Worm (Caenorhabditis elegans) whole organism, mixed stage, embryonic: Measurements from ENCODE around the gene F32A11.1.

ENCODE experiments used
- lsy-2 ChIP-seq: fragments of 150-350 bp; optimal IDR thresholded peaks from 2 replicates; lab custom pipeline; 2014; ENCODE audit warnings: missing biosample characterization, missing genetic modification characterization
- nhr-12 ChIP-seq: fragments of 150-350 bp; optimal IDR thresholded peaks from 2 replicates; lab custom pipeline; 2014; ENCODE audit warnings: missing biosample characterization, missing genetic modification characterization
- nhr-28 ChIP-seq: fragments of 150-350 bp; optimal IDR thresholded peaks from 2 replicates; lab custom pipeline; 2014; ENCODE audit warnings: missing biosample characterization, missing genetic modification characterization
- nhr-76 ChIP-seq: sonication (generic microtip); optimal IDR thresholded peaks from 2 replicates; lab custom pipeline; 2017; ENCODE audit warnings: missing biosample characterization, missing genetic modification characterization
- pha-4 ChIP-seq: fragments of 150-350 bp; optimal IDR thresholded peaks from 2 replicates; lab custom pipeline; 2018; ENCODE audit warnings: missing biosample characterization, missing genetic modification reagents, missing genetic modification characterization
- unc-120 ChIP-seq: sonication (generic microtip); optimal IDR thresholded peaks from 2 replicates; lab custom pipeline; 2017; ENCODE audit warnings: missing genetic modification characterization, missing compliant biosample characterization; ENCODE audit not compliant: poor library complexity, severe bottlenecking

DNA sequence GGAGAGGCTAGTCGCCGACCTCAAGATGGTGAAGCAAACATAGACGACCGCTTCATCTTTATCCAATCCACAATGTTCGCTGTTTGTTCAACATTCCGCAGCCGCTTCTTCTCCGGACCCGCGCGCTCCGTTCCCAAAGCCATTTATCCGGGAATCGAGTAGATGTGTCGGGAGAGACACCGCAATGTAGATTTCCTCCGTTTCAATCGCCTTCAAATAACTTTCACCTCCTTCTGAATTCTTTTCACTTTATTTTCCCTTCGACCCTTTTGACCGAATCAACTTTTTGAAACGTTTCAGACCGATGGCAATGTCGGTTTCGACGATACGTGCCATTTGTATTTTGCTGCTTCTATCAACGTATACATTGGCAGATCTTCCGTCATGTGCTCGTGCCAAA, 49.4 kb upstream of the F32A11.1 start, which contains the start of gene pqn-32:
- TF ChIP-seq nhr-76 (tag; lab: Kevin White, UChicago): no peak
- TF ChIP-seq lsy-2 (tag; lab: Kevin White, UChicago): no peak
- no peak for TF ChIP-seq pha-4 (tag; lab: Kevin White, UChicago)
- no peak for TF ChIP-seq nhr-12 (tag; lab: Kevin White, UChicago)
- TF ChIP-seq unc-120 (tag; lab: Kevin White, UChicago): no peak
- no peak for TF ChIP-seq nhr-28 (tag; lab: Kevin White, UChicago)
